Fruit fly (Drosophila melanogaster) whole organism: ENCODE measurements around the gene CG1640.

Source experiments
- EcR ChIP-seq, 2 experiments: fragments of >200 bp; optimal IDR thresholded peaks; 2 replicates each; lab custom pipeline; 2017; ENCODE audit warnings: missing biosample characterization in 2 of 2, missing genetic modification characterization in 2 of 2, missing genetic modification reagents in 2 of 2
- psq ChIP-seq: fragments of >200 bp; optimal IDR thresholded peaks from 2 replicates; lab custom pipeline; 2017

dm6 chrX:13320697-13321445, 49.5 kb upstream of the CG1640 start:
- TF ChIP-seq EcR (GFP tag; optimal IDR thresholded peaks at IDR 0.05; lab: Kevin White, UChicago): no peak
- TF ChIP-seq psq (lab: Kevin White, UChicago): no peak
